Worm (Caenorhabditis elegans): ENCODE measurements around the gene F53F1.2.

F53F1.2 gene

DNA sequence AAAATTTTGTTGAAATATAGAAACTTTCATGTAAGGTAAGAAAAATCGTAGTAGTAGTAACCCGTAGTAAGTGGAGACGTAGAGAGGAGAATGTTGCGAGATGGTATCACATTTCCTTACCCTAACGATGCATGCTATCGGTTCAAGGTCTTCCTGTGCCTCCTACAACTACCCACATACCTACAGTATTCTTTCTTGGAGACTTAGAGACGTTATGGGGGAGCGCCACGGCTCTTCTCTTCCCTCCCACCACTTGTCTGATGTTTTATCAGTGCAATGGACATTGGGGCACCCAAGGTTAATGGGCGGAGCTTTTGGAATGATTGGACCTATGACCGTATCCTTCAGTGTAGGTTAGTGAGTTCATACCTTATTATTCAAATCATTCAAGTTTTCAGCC lies 15.7 kb upstream of the F53F1.2 start:
- TF ChIP-seq sea-1 (GFP tag; conservative IDR thresholded peaks at IDR 0.05) (no peak), tbx-11 (GFP tag; IDR thresholded peaks at IDR 0.05) (no peak), B0310.2 (tag; optimal IDR thresholded peaks at IDR 0.05) (no peak), hmbx-1 (tag; optimal IDR thresholded peaks at IDR 0.05) (no peak), flt-1 (GFP tag; IDR thresholded peaks at IDR 0.05) (no peak), ets-7 (tag; optimal IDR thresholded peaks at IDR 0.05) (no peak), ceh-13 (GFP tag; optimal IDR thresholded peaks at IDR 0.05) (no peak), tbx-37 (GFP tag; conservative IDR thresholded peaks at IDR 0.05) (no peak), tra-4 (tag; optimal IDR thresholded peaks at IDR 0.05) (no peak), F13C5.2 (tag; optimal IDR thresholded peaks at IDR 0.05) (no peak), ceh-36 (tag; optimal IDR thresholded peaks at IDR 0.05) (no peak), pes-1 (GFP tag; IDR thresholded peaks at IDR 0.05) (no peak), ama-1 (optimal IDR thresholded peaks at IDR 0.05) (no peak), hmg-4 (GFP tag; optimal IDR thresholded peaks at IDR 0.05) (no peak), aly-1 (tag; optimal IDR thresholded peaks at IDR 0.05) (no peak), hnd-1 (tag; optimal IDR thresholded peaks at IDR 0.05) (no peak)

DNA sequence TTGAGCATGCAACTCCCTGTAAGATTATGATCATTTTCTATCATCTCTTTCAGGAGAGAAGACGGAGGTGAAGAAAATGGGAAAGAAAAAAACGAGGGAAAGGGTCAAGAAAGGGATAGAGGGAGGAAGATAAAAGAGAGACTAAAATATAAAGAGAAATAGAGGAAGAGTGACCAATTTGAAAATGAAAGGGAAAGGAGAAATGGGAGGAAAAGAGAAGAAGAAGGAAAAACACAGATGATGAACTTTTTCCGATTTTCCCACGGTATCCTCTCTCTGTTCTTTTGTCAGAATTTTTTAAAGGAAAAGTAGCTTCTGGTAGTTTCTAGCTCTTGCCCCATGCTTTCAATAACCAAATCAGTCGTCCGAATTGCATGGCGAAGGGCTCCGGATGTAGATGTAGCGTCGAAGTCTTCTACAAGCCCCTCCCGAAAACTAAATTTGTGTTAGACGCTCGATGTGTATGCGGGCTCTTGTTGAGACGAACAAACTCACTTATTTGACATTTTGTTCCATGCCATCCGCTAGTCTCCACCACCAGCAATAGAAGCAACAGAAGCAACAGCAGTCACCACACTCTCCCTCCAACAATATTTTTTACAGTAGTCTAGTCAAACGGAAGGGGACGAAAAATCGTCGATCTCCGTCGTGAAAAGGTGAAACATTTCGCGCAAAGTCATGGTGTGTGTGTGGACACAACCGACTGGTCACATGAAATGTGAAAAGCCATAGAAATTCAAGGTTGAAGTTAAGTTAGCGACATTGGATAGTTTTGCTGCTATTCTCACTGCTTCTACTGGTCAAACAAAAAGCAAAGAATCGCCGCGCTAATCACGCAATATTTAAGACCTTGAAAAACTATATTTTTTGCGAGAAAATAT lies 15.0 kb upstream of the F53F1.2 start, which contains the start of gene somi-1:
Gene somi-1, minus strand, starts transcription at position 18 of the 881 bp plus-strand sequence.
- no peak for TF ChIP-seq ceh-36 (tag; optimal IDR thresholded peaks at IDR 0.05)
- TF ChIP-seq tbx-37 (GFP tag; conservative IDR thresholded peaks at IDR 0.05): peak; percentile 5; the same call in 1 of the 2 replicates

DNA sequence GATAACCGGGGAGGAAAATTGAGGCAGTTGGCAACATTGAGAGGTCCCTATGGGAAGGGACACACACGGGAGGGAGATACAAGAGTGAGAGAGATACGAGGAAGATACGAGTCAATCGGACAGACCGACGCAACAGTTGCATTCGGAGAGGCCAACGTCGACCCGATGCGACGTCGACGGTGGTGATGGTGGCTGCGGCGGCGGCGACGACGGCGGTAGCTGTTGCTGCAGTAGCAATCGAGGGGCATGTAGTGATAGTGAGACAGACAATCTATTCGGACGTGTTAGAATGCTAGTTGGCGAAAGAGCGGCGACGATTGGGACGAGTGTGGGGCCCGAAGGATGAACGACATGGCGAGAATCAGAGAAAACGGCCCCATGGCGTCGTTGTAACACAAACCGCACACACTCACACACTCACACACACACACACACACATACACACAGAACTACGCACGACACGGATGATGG lies 13.2 kb upstream of the F53F1.2 start:
- TF ChIP-seq sea-1 (GFP tag; conservative IDR thresholded peaks at IDR 0.05) (0 out of 2 replicates have a peak, but pooled peaks have one; percentile 17), scrt-1 (GFP tag; IDR thresholded peaks at IDR 0.05) (no peak), hmg-4 (GFP tag; optimal IDR thresholded peaks at IDR 0.05) (peak; percentile 72), hnd-1 (tag; optimal IDR thresholded peaks at IDR 0.05) (no peak), ama-1 (optimal IDR thresholded peaks at IDR 0.05) (no peak), aly-1 (tag; optimal IDR thresholded peaks at IDR 0.05) (peak; percentile 34), ets-7 (tag; optimal IDR thresholded peaks at IDR 0.05) (no peak), F13C5.2 (tag; optimal IDR thresholded peaks at IDR 0.05) (no peak), tbx-37 (GFP tag; conservative IDR thresholded peaks at IDR 0.05) (no peak), tra-4 (tag; optimal IDR thresholded peaks at IDR 0.05) (no peak), tbx-11 (GFP tag; IDR thresholded peaks at IDR 0.05) (no peak), pes-1 (GFP tag; IDR thresholded peaks at IDR 0.05) (no peak), B0310.2 (tag; optimal IDR thresholded peaks at IDR 0.05) (peak; percentile 13)

DNA sequence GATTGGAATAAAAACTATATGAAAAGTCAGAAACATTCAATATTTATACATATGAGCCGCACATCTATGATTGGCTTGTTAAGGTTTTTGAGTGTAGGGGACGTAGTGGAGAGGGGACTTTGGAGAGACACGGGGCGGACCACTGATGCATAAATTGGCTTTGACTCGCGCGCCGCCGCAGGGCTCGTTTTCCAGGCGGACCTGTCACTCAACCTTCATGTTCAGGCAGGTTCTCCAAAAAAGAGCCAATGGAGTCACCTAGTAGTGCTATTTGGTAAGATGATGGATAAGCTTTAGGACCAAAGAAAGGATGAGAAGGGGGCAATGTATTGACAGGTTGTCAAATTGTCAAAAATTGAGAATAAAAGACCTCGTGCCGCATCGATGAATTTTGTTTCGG lies 11.6 kb upstream of the F53F1.2 start:
- no peak for TF ChIP-seq sea-1 (GFP tag; conservative IDR thresholded peaks at IDR 0.05)
- no peak for TF ChIP-seq ets-7 (tag; optimal IDR thresholded peaks at IDR 0.05)
- TF ChIP-seq F13C5.2 (tag; optimal IDR thresholded peaks at IDR 0.05): no peak
- no peak for TF ChIP-seq ceh-13 (GFP tag; optimal IDR thresholded peaks at IDR 0.05)

DNA sequence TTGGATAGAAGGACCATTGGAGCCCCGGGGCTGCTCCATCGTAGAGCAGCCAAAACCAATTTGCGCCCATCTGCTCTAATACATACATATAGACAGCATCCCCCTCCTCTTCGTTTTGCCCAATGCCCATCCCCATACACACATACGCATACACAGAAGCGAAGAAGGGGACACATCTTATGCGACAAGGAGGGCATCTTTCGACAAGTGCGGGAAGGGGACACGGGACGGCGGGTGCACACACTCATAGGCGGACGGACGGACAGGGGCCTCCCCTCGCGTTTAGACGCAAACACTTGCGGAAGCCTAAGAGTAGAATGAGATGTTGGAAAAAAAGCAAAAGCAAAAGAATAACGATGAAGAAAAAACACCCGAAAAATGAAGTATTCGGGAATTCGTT lies 10.2 kb upstream of the F53F1.2 start:
- TF ChIP-seq sea-1 (GFP tag; conservative IDR thresholded peaks at IDR 0.05) (peak; percentile 70; the same call in 1 of the 2 replicates), hmg-4 (GFP tag; optimal IDR thresholded peaks at IDR 0.05) (peak; percentile 95), ceh-36 (tag; optimal IDR thresholded peaks at IDR 0.05) (peak; percentile 30), ceh-13 (GFP tag; optimal IDR thresholded peaks at IDR 0.05) (no peak), pes-1 (GFP tag; IDR thresholded peaks at IDR 0.05) (0 out of 2 replicates have a peak, but pooled peaks have one; percentile 46), ama-1 (optimal IDR thresholded peaks at IDR 0.05) (no peak), scrt-1 (GFP tag; IDR thresholded peaks at IDR 0.05) (0 out of 2 replicates have a peak, but pooled peaks have one; percentile 45), tra-4 (tag; optimal IDR thresholded peaks at IDR 0.05) (no peak), tbx-37 (GFP tag; conservative IDR thresholded peaks at IDR 0.05) (peak; percentile 28; the same call in 1 of the 2 replicates), F13C5.2 (tag; optimal IDR thresholded peaks at IDR 0.05) (peak; percentile 76), flt-1 (GFP tag; IDR thresholded peaks at IDR 0.05) (peak; percentile 59; the same call in 1 of the 2 replicates), tbx-11 (GFP tag; IDR thresholded peaks at IDR 0.05) (0 out of 2 replicates have a peak, but pooled peaks have one; percentile 55), ets-7 (tag; optimal IDR thresholded peaks at IDR 0.05) (peak; percentile 9), hnd-1 (tag; optimal IDR thresholded peaks at IDR 0.05) (no peak), hmbx-1 (tag; optimal IDR thresholded peaks at IDR 0.05) (no peak), B0310.2 (tag; optimal IDR thresholded peaks at IDR 0.05) (no peak), aly-1 (tag; optimal IDR thresholded peaks at IDR 0.05) (peak; percentile 77)

DNA sequence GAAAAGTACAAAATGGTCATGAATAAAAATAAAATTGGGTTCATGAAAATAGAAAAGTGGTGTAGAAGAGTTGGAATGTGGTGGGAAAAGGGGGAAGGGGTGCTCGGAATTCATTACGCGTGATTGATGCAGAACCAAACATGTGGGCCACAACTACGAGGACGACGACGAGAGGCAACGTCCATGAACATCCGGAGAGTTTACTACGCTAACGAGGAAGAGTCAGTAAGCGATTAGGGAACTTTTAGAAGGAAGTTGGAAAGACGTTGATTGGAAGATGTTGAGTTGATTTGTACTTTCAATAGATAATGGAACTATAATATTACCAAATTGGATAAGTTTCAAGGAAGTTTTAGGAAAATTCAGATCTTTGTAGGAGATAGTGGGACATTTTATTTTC lies 4.9 kb upstream of the F53F1.2 start:
- TF ChIP-seq pes-1 (GFP tag; IDR thresholded peaks at IDR 0.05): no peak
- TF ChIP-seq scrt-1 (GFP tag; IDR thresholded peaks at IDR 0.05): no peak
- no peak for TF ChIP-seq aly-1 (tag; optimal IDR thresholded peaks at IDR 0.05)
- TF ChIP-seq tbx-11 (GFP tag; IDR thresholded peaks at IDR 0.05): no peak
- TF ChIP-seq tbx-37 (GFP tag; conservative IDR thresholded peaks at IDR 0.05): no peak
- no peak for TF ChIP-seq B0310.2 (tag; optimal IDR thresholded peaks at IDR 0.05)
- no peak for TF ChIP-seq ceh-13 (GFP tag; optimal IDR thresholded peaks at IDR 0.05)
- no peak for TF ChIP-seq flt-1 (GFP tag; IDR thresholded peaks at IDR 0.05)
- no peak for TF ChIP-seq hmbx-1 (tag; optimal IDR thresholded peaks at IDR 0.05)
- no peak for TF ChIP-seq F13C5.2 (tag; optimal IDR thresholded peaks at IDR 0.05)
- no peak for TF ChIP-seq hnd-1 (tag; optimal IDR thresholded peaks at IDR 0.05)
- no peak for TF ChIP-seq tra-4 (tag; optimal IDR thresholded peaks at IDR 0.05)
- TF ChIP-seq hmg-4 (GFP tag; optimal IDR thresholded peaks at IDR 0.05): no peak
- TF ChIP-seq ceh-36 (tag; optimal IDR thresholded peaks at IDR 0.05): no peak
- no peak for TF ChIP-seq ets-7 (tag; optimal IDR thresholded peaks at IDR 0.05)
- TF ChIP-seq ama-1 (optimal IDR thresholded peaks at IDR 0.05): no peak
- no peak for TF ChIP-seq sea-1 (GFP tag; conservative IDR thresholded peaks at IDR 0.05)

DNA sequence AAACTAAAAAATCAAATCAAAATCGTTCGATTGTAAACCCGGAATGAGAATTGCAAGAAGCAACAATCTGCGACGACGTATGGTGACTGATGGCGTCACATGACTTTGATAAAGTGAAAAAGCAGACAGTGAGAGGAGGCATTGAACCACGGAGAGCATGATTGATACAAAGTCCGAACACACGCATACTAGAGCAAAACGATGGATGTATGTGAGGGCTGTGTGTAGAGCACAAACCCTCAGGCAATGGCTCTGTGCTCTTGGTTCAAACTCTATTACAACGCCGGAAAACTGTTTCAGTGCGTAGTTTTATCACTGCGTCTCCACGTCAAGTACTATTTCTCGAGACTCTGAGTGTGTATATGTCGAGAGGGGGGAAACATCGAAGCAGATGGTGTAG lies 4.1 kb upstream of the F53F1.2 start:
- no peak for TF ChIP-seq hmg-4 (GFP tag; optimal IDR thresholded peaks at IDR 0.05)
- no peak for TF ChIP-seq tbx-37 (GFP tag; conservative IDR thresholded peaks at IDR 0.05)
- no peak for TF ChIP-seq tra-4 (tag; optimal IDR thresholded peaks at IDR 0.05)
- no peak for TF ChIP-seq flt-1 (GFP tag; IDR thresholded peaks at IDR 0.05)
- no peak for TF ChIP-seq sea-1 (GFP tag; conservative IDR thresholded peaks at IDR 0.05)
- no peak for TF ChIP-seq ceh-13 (GFP tag; optimal IDR thresholded peaks at IDR 0.05)
- TF ChIP-seq ets-7 (tag; optimal IDR thresholded peaks at IDR 0.05): no peak

Data from whole organism, early embryonic.